Fruit fly (Drosophila melanogaster) whole organism, embryonic: ENCODE data around the gene Crys.

ENCODE experiments used
- B-H1 ChIP-seq: fragments of 200-800 bp; sonication (Bioruptor generic); IDR thresholded peaks from 3 replicates; pipeline ENCODE4 v1.3.6; 2022; ENCODE audit warnings: missing biosample characterization, missing genetic modification characterization
- CG10267 ChIP-seq: fragments of 200-800 bp; sonication (Bioruptor generic); optimal IDR thresholded peaks from 2 replicates; lab custom pipeline; 2018; ENCODE audit warnings: missing biosample characterization, mild to moderate bottlenecking, missing genetic modification characterization, moderate library complexity
- CG10274 ChIP-seq: fragments of 200-800 bp; sonication (Bioruptor generic); optimal IDR thresholded peaks from 3 replicates; lab custom pipeline; 2017; ENCODE audit warnings: missing biosample characterization, mild to moderate bottlenecking, missing genetic modification characterization
- CG10462 ChIP-seq: fragments of 200-800 bp; sonication (Bioruptor generic); optimal IDR thresholded peaks from 2 replicates; lab custom pipeline; 2016; ENCODE audit warnings: missing biosample characterization, missing genetic modification characterization
- CG11504 ChIP-seq: fragments of 200-800 bp; sonication (Bioruptor generic); optimal IDR thresholded peaks from 3 replicates; lab custom pipeline; 2019; ENCODE audit warnings: missing biosample characterization, mild to moderate bottlenecking, missing genetic modification characterization, moderate library complexity
- CG11560 ChIP-seq: fragments of 200-800 bp; sonication (Bioruptor generic); IDR thresholded peaks from 3 replicates; pipeline ENCODE4 v1.3.6; 2022; ENCODE audit warnings: missing biosample characterization, missing genetic modification characterization
- CG12155 ChIP-seq: fragments of 200-800 bp; sonication (Bioruptor generic); optimal IDR thresholded peaks from 3 replicates; lab custom pipeline; 2016; ENCODE audit warnings: missing biosample characterization, missing genetic modification characterization
- CG14050 ChIP-seq: fragments of 200-800 bp; sonication (Bioruptor generic); IDR thresholded peaks from 3 replicates; pipeline ENCODE4 v1.3.6; 2022; ENCODE audit warnings: missing biosample characterization, missing genetic modification characterization
- CG15696 ChIP-seq: fragments of 200-800 bp; sonication (Bioruptor generic); optimal IDR thresholded peaks from 2 replicates; lab custom pipeline; 2019; ENCODE audit warnings: missing biosample characterization, mild to moderate bottlenecking, missing genetic modification characterization, moderate library complexity
- CG1647 ChIP-seq: fragments of 200-800 bp; sonication (Bioruptor generic); optimal IDR thresholded peaks from 3 replicates; lab custom pipeline; 2016; ENCODE audit warnings: missing biosample characterization, missing genetic modification characterization
- CG2202 ChIP-seq: fragments of 200-800 bp; sonication (Bioruptor generic); optimal IDR thresholded peaks from 2 replicates; lab custom pipeline; 2018; ENCODE audit warnings: missing biosample characterization, mild to moderate bottlenecking, missing genetic modification characterization
- CG3065 ChIP-seq: fragments of 200-800 bp; sonication (Bioruptor generic); optimal IDR thresholded peaks from 2 replicates; lab custom pipeline; 2016; ENCODE audit warnings: missing biosample characterization, missing genetic modification characterization
- CG31388 ChIP-seq: fragments of 200-800 bp; sonication (Bioruptor generic); optimal IDR thresholded peaks from 2 replicates; lab custom pipeline; 2016; ENCODE audit warnings: missing biosample characterization, missing genetic modification characterization
- CG34224 ChIP-seq: fragments of 200-800 bp; sonication (Bioruptor generic); IDR thresholded peaks from 3 replicates; pipeline ENCODE4 v1.3.6; 2022; ENCODE audit warnings: missing biosample characterization, missing genetic modification characterization; ENCODE audit not compliant: partially characterized antibody
- CG34376 ChIP-seq: fragments of 200-800 bp; sonication (Bioruptor generic); optimal IDR thresholded peaks from 2 replicates; lab custom pipeline; 2018; ENCODE audit warnings: missing biosample characterization, mild to moderate bottlenecking, missing genetic modification characterization
- CG5180 ChIP-seq: fragments of 200-800 bp; sonication (Bioruptor generic); optimal IDR thresholded peaks from 3 replicates; lab custom pipeline; 2017; ENCODE audit warnings: missing biosample characterization, missing genetic modification characterization, mild to moderate bottlenecking, moderate library complexity, missing genetic modification reagents
- CG9817 ChIP-seq: fragments of 200-800 bp; sonication (Bioruptor generic); optimal IDR thresholded peaks from 2 replicates; lab custom pipeline; 2018; ENCODE audit warnings: missing biosample characterization, mild to moderate bottlenecking, missing genetic modification characterization, moderate library complexity
- CTCF ChIP-seq: fragments of 200-800 bp; sonication (Bioruptor generic); optimal IDR thresholded peaks from 2 replicates; lab custom pipeline; 2017; ENCODE audit warnings: missing biosample characterization, mild to moderate bottlenecking, missing genetic modification characterization, moderate library complexity
- Deaf1 ChIP-seq: fragments of 200-800 bp; optimal IDR thresholded peaks from 3 replicates; lab custom pipeline; 2019; ENCODE audit warnings: missing biosample characterization, mild to moderate bottlenecking, missing genetic modification characterization, moderate library complexity
- Dp ChIP-seq: fragments of 200-800 bp; sonication (Bioruptor generic); optimal IDR thresholded peaks from 2 replicates; lab custom pipeline; 2018; ENCODE audit warnings: missing biosample characterization, mild to moderate bottlenecking, missing genetic modification characterization, moderate library complexity
- Drgx ChIP-seq: fragments of 200-800 bp; sonication (Bioruptor generic); IDR thresholded peaks from 2 replicates; pipeline ENCODE4 v1.3.6; 2022; ENCODE audit warnings: missing biosample characterization, missing genetic modification characterization
- E2f1 ChIP-seq: fragments of 200-800 bp; sonication (Bioruptor generic); IDR thresholded peaks from 2 replicates; pipeline ENCODE4 v1.3.6; 2022; ENCODE audit warnings: missing biosample characterization, missing genetic modification characterization
- E2f2 ChIP-seq: fragments of 200-800 bp; sonication (Bioruptor generic); IDR thresholded peaks from 2 replicates; pipeline ENCODE4 v1.3.6; 2022; ENCODE audit warnings: missing biosample characterization, missing genetic modification characterization
- GATAe ChIP-seq: fragments of 200-800 bp; sonication (Bioruptor generic); conservative IDR thresholded peaks from 2 replicates; pipeline ENCODE4 v1.3.6; 2022; ENCODE audit warnings: missing biosample characterization, missing genetic modification characterization
- Lpt ChIP-seq: fragments of >200 bp; optimal IDR thresholded peaks from 2 replicates; lab custom pipeline; 2018; ENCODE audit warnings: missing biosample characterization, missing genetic modification characterization
- Max ChIP-seq: fragments of 200-800 bp; sonication (Bioruptor generic); optimal IDR thresholded peaks from 2 replicates; lab custom pipeline; 2016; ENCODE audit warnings: missing biosample characterization, mild to moderate bottlenecking, missing genetic modification characterization
- NC2α ChIP-seq: fragments of 200-800 bp; sonication (Bioruptor generic); optimal IDR thresholded peaks from 2 replicates; lab custom pipeline; 2016; ENCODE audit warnings: missing biosample characterization, missing genetic modification characterization
- NK7.1 ChIP-seq: fragments of 200-800 bp; sonication (Bioruptor generic); optimal IDR thresholded peaks from 3 replicates; lab custom pipeline; 2016; ENCODE audit warnings: missing biosample characterization, missing genetic modification characterization
- Opbp ChIP-seq: fragments of 200-800 bp; sonication (Bioruptor generic); IDR thresholded peaks from 3 replicates; pipeline ENCODE4 v1.3.6; 2022; ENCODE audit warnings: missing biosample characterization, missing genetic modification characterization; ENCODE audit not compliant: partially characterized antibody
- Spps ChIP-seq: fragments of 200-800 bp; sonication (Bioruptor generic); optimal IDR thresholded peaks from 2 replicates; lab custom pipeline; 2018; ENCODE audit warnings: missing biosample characterization, mild to moderate bottlenecking, missing genetic modification characterization
- Tbp ChIP-seq: fragments of >200 bp; optimal IDR thresholded peaks from 2 replicates; lab custom pipeline; 2018; ENCODE audit warnings: missing biosample characterization, missing genetic modification characterization
- ash1 ChIP-seq: fragments of 200-800 bp; sonication (Bioruptor generic); optimal IDR thresholded peaks from 2 replicates; lab custom pipeline; 2018; ENCODE audit warnings: missing biosample characterization, mild to moderate bottlenecking, missing genetic modification characterization
- bigmax ChIP-seq: fragments of 200-800 bp; sonication (Bioruptor generic); optimal IDR thresholded peaks from 2 replicates; lab custom pipeline; 2018; ENCODE audit warnings: missing biosample characterization, mild to moderate bottlenecking, missing genetic modification characterization
- cg ChIP-seq: fragments of 200-800 bp; sonication (Bioruptor generic); optimal IDR thresholded peaks from 3 replicates; lab custom pipeline; 2019; ENCODE audit warnings: missing biosample characterization, mild to moderate bottlenecking, missing genetic modification characterization, moderate library complexity
- dan ChIP-seq: fragments of 200-800 bp; sonication (Bioruptor generic); IDR thresholded peaks from 2 replicates; pipeline ENCODE4 v1.3.6; 2022; ENCODE audit warnings: missing biosample characterization, missing genetic modification characterization
- dimm ChIP-seq: fragments of 200-800 bp; sonication (Bioruptor generic); IDR thresholded peaks from 2 replicates; pipeline ENCODE4 v1.3.6; 2022; ENCODE audit warnings: missing biosample characterization, missing genetic modification characterization
- fd102C ChIP-seq: fragments of 200-800 bp; sonication (Bioruptor generic); optimal IDR thresholded peaks from 2 replicates; lab custom pipeline; 2018; ENCODE audit warnings: missing biosample characterization, mild to moderate bottlenecking, missing genetic modification characterization, moderate library complexity
- fd64A ChIP-seq: fragments of 200-800 bp; sonication (Bioruptor generic); optimal IDR thresholded peaks from 3 replicates; lab custom pipeline; 2018; ENCODE audit warnings: missing biosample characterization, mild to moderate bottlenecking, missing genetic modification characterization
- gem ChIP-seq: fragments of 200-800 bp; sonication (Bioruptor generic); optimal IDR thresholded peaks from 2 replicates; lab custom pipeline; 2019; ENCODE audit warnings: missing biosample characterization, mild to moderate bottlenecking, missing genetic modification characterization, moderate library complexity
- h ChIP-seq: fragments of >200 bp; optimal IDR thresholded peaks from 2 replicates; lab custom pipeline; 2017
- jigr1 ChIP-seq: fragments of 200-800 bp; sonication (Bioruptor generic); IDR thresholded peaks from 3 replicates; pipeline ENCODE4 v1.3.6; 2022; ENCODE audit warnings: missing biosample characterization, missing genetic modification characterization
- mirr ChIP-seq: fragments of 200-800 bp; sonication (Bioruptor generic); optimal IDR thresholded peaks from 3 replicates; lab custom pipeline; 2018; ENCODE audit warnings: missing biosample characterization, mild to moderate bottlenecking, missing genetic modification characterization
- mld ChIP-seq: fragments of 200-800 bp; sonication (Bioruptor generic); IDR thresholded peaks from 3 replicates; pipeline ENCODE4 v1.3.6; 2022; ENCODE audit warnings: missing biosample characterization, missing genetic modification characterization; ENCODE audit not compliant: partially characterized antibody
- p53 ChIP-seq: fragments of 200-800 bp; sonication (Bioruptor generic); optimal IDR thresholded peaks from 2 replicates; lab custom pipeline; 2016; ENCODE audit warnings: missing biosample characterization, missing genetic modification characterization
- row ChIP-seq: fragments of 200-800 bp; sonication (Bioruptor generic); IDR thresholded peaks from 3 replicates; pipeline ENCODE4 v1.3.6; 2022; ENCODE audit warnings: missing biosample characterization, missing genetic modification characterization
- schlank ChIP-seq: fragments of 200-800 bp; sonication (Bioruptor generic); optimal IDR thresholded peaks from 2 replicates; lab custom pipeline; 2018; ENCODE audit warnings: missing biosample characterization, mild to moderate bottlenecking, missing genetic modification characterization
- sd ChIP-seq: fragments of 200-800 bp; sonication (Bioruptor generic); optimal IDR thresholded peaks from 3 replicates; lab custom pipeline; 2018; ENCODE audit warnings: missing biosample characterization, mild to moderate bottlenecking, missing genetic modification characterization, moderate library complexity
- sug ChIP-seq: fragments of 200-800 bp; optimal IDR thresholded peaks from 2 replicates; lab custom pipeline; 2019; ENCODE audit warnings: missing biosample characterization, mild to moderate bottlenecking, missing genetic modification characterization, moderate library complexity
- tup ChIP-seq: fragments of 200-800 bp; sonication (Bioruptor generic); optimal IDR thresholded peaks from 2 replicates; lab custom pipeline; 2016; ENCODE audit warnings: missing biosample characterization, mild to moderate bottlenecking, missing genetic modification characterization, moderate library complexity
- zf30C ChIP-seq: fragments of 200-800 bp; sonication (Bioruptor generic); optimal IDR thresholded peaks from 3 replicates; lab custom pipeline; 2018; ENCODE audit warnings: missing biosample characterization, mild to moderate bottlenecking, missing genetic modification characterization

Gene Crys

dm6 chr2L:11940620-11941019 lies 3.3 kb upstream of the Crys start (continued):
- TF ChIP-seq Tbp (GFP tag; lab: Kevin White, UChicago), result no peak

- TF ChIP-seq Opbp (no peak), dan (no peak), Drgx (GFP tag; lab: Robert Waterston, UW) (peak; percentile 50; the same call in 1 of the 2 replicates), gem (tag; lab: Kevin White, UChicago) (peak; percentile 28), CG14050 (GFP tag; lab: Robert Waterston, UW) (no peak), CTCF (GFP tag; lab: Kevin White, UChicago) (peak; percentile 1), CG5180 (GFP tag; lab: Kevin White, UChicago) (peak; percentile 97), tup (GFP tag; lab: Kevin White, UChicago) (no peak), CG2202 (no peak), CG11504 (tag; lab: Kevin White, UChicago) (peak; percentile 3), E2f1 (GFP tag; lab: Robert Waterston, UW) (0 out of 2 replicates have a peak, but pooled peaks have one; percentile 10)
- TF ChIP-seq, all 482 proteins: peak for 6
These were observed 1.7 kb upstream of the Crys start for dm6 chr2L:11942265-11942664.

dm6 chr2L:11942826-11943225 lies 1.1 kb upstream of the Crys start:
- TF ChIP-seq fd102C (no peak), jigr1 (GFP tag; lab: Robert Waterston, UW) (no peak), zf30C (GFP tag; lab: Kevin White, UChicago) (no peak), Max (GFP tag; lab: Kevin White, UChicago) (no peak), p53 (no peak), schlank (no peak), h (lab: Kevin White, UChicago) (no peak), CG9817 (tag; lab: Kevin White, UChicago) (no peak), sug (peak; percentile 76), CTCF (GFP tag; lab: Kevin White, UChicago) (no peak), cg (GFP tag; lab: Kevin White, UChicago) (no peak), E2f2 (GFP tag; lab: Robert Waterston, UW) (no peak), mirr (GFP tag; lab: Kevin White, UChicago) (peak; percentile 0), Deaf1 (no peak), ash1 (GFP tag; lab: Kevin White, UChicago) (no peak), mld (GFP tag; lab: Robert Waterston, UW) (no peak), CG34376 (GFP tag; lab: Kevin White, UChicago) (peak; percentile 55), CG11560 (tag; lab: Robert Waterston, UW) (no peak), Dp (no peak), NC2α (GFP tag; lab: Kevin White, UChicago) (no peak), CG34224 (GFP tag; lab: Robert Waterston, UW) (no peak), CG31388 (no peak), CG15696 (tag; lab: Kevin White, UChicago) (no peak), CG10267 (tag; lab: Kevin White, UChicago) (no peak), Spps (tag; lab: Kevin White, UChicago) (no peak), GATAe (peak; percentile 17; the same call in 1 of the 2 replicates), CG10462 (no peak), CG10274 (GFP tag; lab: Kevin White, UChicago) (no peak), B-H1 (GFP tag; lab: Robert Waterston, UW) (no peak), CG3065 (no peak), bigmax (GFP tag; lab: Kevin White, UChicago) (no peak), CG12155 (GFP tag; lab: Kevin White, UChicago) (no peak), fd64A (GFP tag; lab: Kevin White, UChicago) (no peak), dimm (GFP tag; lab: Robert Waterston, UW) (no peak), Lpt (no peak), row (GFP tag; lab: Robert Waterston, UW) (no peak), sd (tag; lab: Kevin White, UChicago) (no peak), NK7.1 (GFP tag; lab: Kevin White, UChicago) (no peak), CG1647 (GFP tag; lab: Kevin White, UChicago) (no peak)
